Worm (Caenorhabditis elegans): ENCODE data around the gene tmed-4.

Gene tmed-4

DNA sequence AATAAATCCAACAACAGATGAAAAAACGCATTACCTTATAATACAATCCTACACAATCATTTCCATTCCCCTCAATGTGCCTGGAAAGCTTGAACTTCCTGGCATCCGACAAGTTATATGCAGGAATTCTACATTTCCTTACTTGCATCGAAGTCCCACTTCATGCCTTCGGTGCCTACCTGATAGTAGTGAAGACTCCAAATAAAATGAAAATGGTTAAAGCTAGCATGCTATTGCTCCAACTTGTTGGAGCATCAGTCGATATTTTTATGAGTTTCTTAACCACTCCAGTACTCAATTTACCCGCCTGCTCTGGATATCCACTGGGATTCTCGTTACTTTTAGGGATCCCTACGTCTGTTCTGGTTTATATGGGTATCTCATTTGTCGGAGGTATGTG, 16.7 kb upstream of the tmed-4 start, which contains the start of gene srh-171:
srh-171 (plus strand) TSS at position 75 of the 400 bp plus-strand sequence.
- TF ChIP-seq daf-12 (tag; optimal IDR thresholded peaks at IDR 0.05) (no peak), dmd-8 (GFP tag; IDR thresholded peaks at IDR 0.05) (no peak), ctbp-1 (GFP tag; IDR thresholded peaks at IDR 0.05) (no peak), lin-1 (GFP tag; IDR thresholded peaks at IDR 0.05) (no peak), jun-1 (tag; optimal IDR thresholded peaks at IDR 0.05) (no peak), rbr-2 (tag; optimal IDR thresholded peaks at IDR 0.05) (no peak), nhr-102 (tag; optimal IDR thresholded peaks at IDR 0.05) (no peak), saeg-2 (GFP tag; IDR thresholded peaks at IDR 0.05) (no peak), ceh-20 (GFP tag; IDR thresholded peaks at IDR 0.05) (no peak), mxl-3 (GFP tag; optimal IDR thresholded peaks at IDR 0.05) (no peak), snpc-4 (tag; optimal IDR thresholded peaks at IDR 0.05) (no peak), daf-8 (GFP tag; IDR thresholded peaks at IDR 0.05) (no peak), dmd-6 (GFP tag; IDR thresholded peaks at IDR 0.05) (no peak), ceh-62 (tag; optimal IDR thresholded peaks at IDR 0.05) (no peak), daf-19 (GFP tag; conservative IDR thresholded peaks at IDR 0.05) (no peak), mdl-1 (tag; optimal IDR thresholded peaks at IDR 0.05) (no peak), hif-1 (tag; optimal IDR thresholded peaks at IDR 0.05) (no peak)

DNA sequence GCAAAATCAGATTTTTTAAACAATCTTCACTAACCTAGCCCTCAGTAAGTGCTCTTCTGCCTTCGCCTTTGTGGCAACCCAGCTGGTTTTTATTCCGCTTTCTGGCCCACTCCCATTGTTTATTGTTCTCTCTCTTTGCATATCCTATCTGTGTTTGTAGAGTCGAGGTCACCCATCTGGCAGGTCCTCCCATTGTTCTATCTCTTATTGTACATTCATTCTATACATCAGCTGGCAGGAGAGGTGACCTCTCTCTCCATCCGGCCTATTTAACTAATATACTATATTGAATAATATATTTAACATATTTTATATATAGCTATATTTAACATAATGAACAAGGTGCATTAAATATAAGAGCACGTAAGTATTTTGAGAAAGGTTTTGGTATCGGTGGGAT, 13.1 kb upstream of the tmed-4 start:
- TF ChIP-seq daf-8 (GFP tag; IDR thresholded peaks at IDR 0.05), result no peak
- TF ChIP-seq nhr-48 (tag; optimal IDR thresholded peaks at IDR 0.05), result no peak
- TF ChIP-seq zag-1 (tag; optimal IDR thresholded peaks at IDR 0.05), result no peak
- TF ChIP-seq mdt-29 (GFP tag; IDR thresholded peaks at IDR 0.05), result no peak
- TF ChIP-seq ces-1 (GFP tag; optimal IDR thresholded peaks at IDR 0.05), result no peak
- TF ChIP-seq dmd-6 (GFP tag; IDR thresholded peaks at IDR 0.05), result no peak
- TF ChIP-seq ZK546.5 (tag; optimal IDR thresholded peaks at IDR 0.05), result no peak
- TF ChIP-seq hlh-30 (tag; optimal IDR thresholded peaks at IDR 0.05; ENCODE audit: insufficient read depth), result no peak
- TF ChIP-seq nhr-11 (tag; optimal IDR thresholded peaks at IDR 0.05), result no peak
- no peak for TF ChIP-seq pqm-1 (tag; optimal IDR thresholded peaks at IDR 0.05)
- no peak for TF ChIP-seq unc-39 (tag; optimal IDR thresholded peaks at IDR 0.05)
- no peak for TF ChIP-seq vab-7 (GFP tag; IDR thresholded peaks at IDR 0.05)
- no peak for TF ChIP-seq ceh-82 (tag; optimal IDR thresholded peaks at IDR 0.05)
- no peak for TF ChIP-seq lin-15B (tag; optimal IDR thresholded peaks at IDR 0.05)
- TF ChIP-seq snpc-1.2 (GFP tag; IDR thresholded peaks at IDR 0.05), result no peak
- no peak for TF ChIP-seq R02D3.7 (tag; optimal IDR thresholded peaks at IDR 0.05)
- TF ChIP-seq rbr-2 (tag; optimal IDR thresholded peaks at IDR 0.05), result no peak
- TF ChIP-seq nhr-28 (tag; optimal IDR thresholded peaks at IDR 0.05), result no peak
- TF ChIP-seq madf-5 (GFP tag; IDR thresholded peaks at IDR 0.05), result no peak

DNA sequence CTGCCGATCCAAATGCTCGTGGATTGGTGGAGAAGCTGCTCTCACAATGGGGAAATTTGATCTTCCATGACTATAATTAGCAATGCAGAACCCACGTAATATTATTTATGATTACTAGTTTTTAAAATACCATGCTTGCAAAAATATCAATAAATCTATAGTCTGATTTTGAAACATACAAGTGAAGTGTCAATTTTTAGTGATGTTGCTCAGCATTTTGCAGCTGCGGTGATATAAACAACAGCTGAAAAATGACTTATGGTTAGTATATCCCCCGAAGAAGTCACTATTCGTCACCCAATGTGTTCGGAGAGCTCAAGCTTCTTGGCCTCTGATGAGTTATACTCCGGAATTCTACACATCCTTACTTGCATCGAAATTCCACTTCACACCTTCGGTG, 9.9 kb upstream of the tmed-4 start, which contains the start of gene srh-172:
srh-172 (plus strand) TSS at position 301 of the 400 bp plus-strand sequence.
- TF ChIP-seq spr-3 (GFP tag; optimal IDR thresholded peaks at IDR 0.05), result no peak

DNA sequence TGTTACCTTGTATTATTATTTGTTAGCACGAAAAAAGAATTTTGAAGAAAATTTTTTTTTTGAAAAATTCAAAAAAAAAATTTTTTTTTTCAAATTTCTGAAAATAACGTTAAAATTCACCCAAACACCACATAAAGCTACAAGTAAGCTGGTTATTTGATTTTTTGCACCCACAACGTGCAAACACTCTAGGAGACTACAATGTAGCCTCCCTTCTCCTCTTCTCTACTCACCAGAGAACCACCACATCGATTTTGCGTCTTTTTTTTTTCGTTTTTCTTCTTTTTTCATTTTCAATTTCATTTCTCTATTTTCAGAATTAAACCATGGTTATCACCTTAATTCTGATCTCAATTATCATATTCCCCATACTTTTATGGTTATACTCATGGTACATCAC, 6.3 kb upstream of the tmed-4 start, which contains the start of gene abhd-3.1:
abhd-3.1 (plus strand) TSS at position 318 of the 400 bp plus-strand sequence.
- TF ChIP-seq unc-62 (GFP tag; optimal IDR thresholded peaks at IDR 0.05 in 1 of 2) (peak in 1 of 2 experiments; percentile 32), unc-62 (tag; optimal IDR thresholded peaks at IDR 0.05) (no peak), madf-5 (GFP tag; IDR thresholded peaks at IDR 0.05) (no peak), duxl-1 (tag; optimal IDR thresholded peaks at IDR 0.05; ENCODE audit: poor library complexity) (no peak), aha-1 (tag) (peak; percentile 91), nhr-28 (tag; optimal IDR thresholded peaks at IDR 0.05) (peak; percentile 22), mep-1 (tag; optimal IDR thresholded peaks at IDR 0.05) (peak; percentile 3)
